Worm (Caenorhabditis elegans) whole organism, young adult: Measurements from ENCODE around the gene ttr-25.
A peak's percentile ranks its signal among the peaks of the same experiment; 100 is the strongest.

Experiments
- B0019.2 ChIP-seq: fragments of 200-800 bp; sonication (Bioruptor generic); conservative IDR thresholded peaks from 2 replicates; pipeline ENCODE4 v1.3.6; 2022; ENCODE audit warnings: missing genetic modification reagents, missing genetic modification characterization, missing compliant biosample characterization
- B0035.1 ChIP-seq: sonication (generic microtip); optimal IDR thresholded peaks from 2 replicates; lab custom pipeline; 2016; ENCODE audit warnings: missing genetic modification characterization, mild to moderate bottlenecking, missing compliant biosample characterization, missing genotype, missing genetic modification reagents
- B0261.1 ChIP-seq: sonication (generic microtip); optimal IDR thresholded peaks from 2 replicates; lab custom pipeline; 2016; ENCODE audit warnings: mild to moderate bottlenecking, missing genetic modification characterization, moderate library complexity, missing compliant biosample characterization
- C06A6.2 ChIP-seq: fragments of 200-800 bp; sonication (Bioruptor generic); conservative IDR thresholded peaks from 2 replicates; pipeline ENCODE4 v1.3.6; 2022; ENCODE audit warnings: missing genetic modification characterization, missing compliant biosample characterization
- F10E7.11 ChIP-seq: sonication (generic microtip); optimal IDR thresholded peaks from 2 replicates; lab custom pipeline; 2017; ENCODE audit warnings: mild to moderate bottlenecking, missing genetic modification characterization, moderate library complexity, missing compliant biosample characterization
- F52B5.7 ChIP-seq: sonication (generic microtip); optimal IDR thresholded peaks from 2 replicates; lab custom pipeline; 2016; ENCODE audit warnings: mild to moderate bottlenecking, missing genetic modification characterization, missing compliant biosample characterization
- F57A8.1 ChIP-seq: fragments of 200-800 bp; sonication (Bioruptor generic); optimal IDR thresholded peaks from 2 replicates; lab custom pipeline; 2018; ENCODE audit warnings: mild to moderate bottlenecking, missing genetic modification characterization, moderate library complexity, missing compliant biosample characterization
- K11D2.4 ChIP-seq: fragments of 200-800 bp; sonication (Bioruptor generic); IDR thresholded peaks from 2 replicates; pipeline ENCODE4 v1.3.6; 2022; ENCODE audit warnings: missing genetic modification reagents, missing genetic modification characterization, missing compliant biosample characterization
- K12H6.12 ChIP-seq: fragments of 200-800 bp; sonication (Bioruptor generic); optimal IDR thresholded peaks from 2 replicates; lab custom pipeline; 2018; ENCODE audit warnings: mild to moderate bottlenecking, missing genetic modification characterization, missing compliant biosample characterization
- T26A5.8 ChIP-seq: sonication (generic microtip); optimal IDR thresholded peaks from 2 replicates; lab custom pipeline; 2016; ENCODE audit warnings: missing genetic modification characterization, missing compliant biosample characterization
- Y95B8A.8 ChIP-seq: fragments of 200-800 bp; sonication (Bioruptor generic); IDR thresholded peaks from 2 replicates; pipeline ENCODE4 v1.3.6; 2022; ENCODE audit warnings: missing genetic modification reagents, missing genetic modification characterization, missing compliant biosample characterization
- ZK185.1 ChIP-seq: sonication (generic microtip); optimal IDR thresholded peaks from 2 replicates; lab custom pipeline; 2016; ENCODE audit warnings: mild to moderate bottlenecking, missing genetic modification characterization, missing compliant biosample characterization; ENCODE audit not compliant: poor library complexity, severe bottlenecking
- ama-1 ChIP-seq, 3 experiments: fragments of 150-350 bp in 1 of 3; sonication (generic microtip) in 2 of 3; optimal IDR thresholded peaks; 2 replicates each; lab custom pipeline; 2014 to 2018; ENCODE audit warnings: missing biosample characterization in 2 of 3, missing genetic modification characterization in 2 of 3, missing genetic modification reagents in 2 of 3
- ceh-58 ChIP-seq: fragments of 200-800 bp; sonication (Bioruptor generic); IDR thresholded peaks from 2 replicates; pipeline ENCODE4 v1.3.6; 2022; ENCODE audit warnings: missing genetic modification characterization, missing compliant biosample characterization
- dpl-1 ChIP-seq: fragments of 150-350 bp; optimal IDR thresholded peaks from 2 replicates; lab custom pipeline; 2014; ENCODE audit warnings: missing biosample characterization, missing genetic modification reagents, missing genetic modification characterization
- egl-18 ChIP-seq: fragments of 200-800 bp; sonication (Bioruptor generic); IDR thresholded peaks from 2 replicates; pipeline ENCODE4 v1.3.6; 2022; ENCODE audit warnings: missing genetic modification reagents, missing genetic modification characterization, missing compliant biosample characterization
- egrh-3 ChIP-seq: fragments of 200-800 bp; sonication (Bioruptor generic); IDR thresholded peaks from 2 replicates; pipeline ENCODE4 v1.3.6; 2022; ENCODE audit warnings: missing genetic modification reagents, missing genetic modification characterization, missing compliant biosample characterization
- ekl-4 ChIP-seq: fragments of 200-800 bp; sonication (Bioruptor generic); IDR thresholded peaks from 2 replicates; pipeline ENCODE4 v1.3.6; 2022; ENCODE audit warnings: missing genetic modification reagents, missing genetic modification characterization, missing compliant biosample characterization
- hmg-20 ChIP-seq: fragments of 200-800 bp; sonication (Bioruptor generic); IDR thresholded peaks from 2 replicates; pipeline ENCODE4 v1.3.6; 2022; ENCODE audit warnings: missing genetic modification reagents, missing genetic modification characterization, missing compliant biosample characterization
- lin-35 ChIP-seq, 3 experiments: fragments of 150-350 bp in 2 of 3; sonication (generic microtip) in 1 of 3; optimal IDR thresholded peaks; 2 replicates each; lab custom pipeline; 2014 to 2018; ENCODE audit warnings: missing biosample characterization in 3 of 3, missing genetic modification characterization in 3 of 3, missing genetic modification reagents in 3 of 3
- madf-3 ChIP-seq: fragments of 200-800 bp; sonication (Bioruptor generic); IDR thresholded peaks from 2 replicates; pipeline ENCODE4 v1.3.6; 2022; ENCODE audit warnings: missing genetic modification reagents, missing genetic modification characterization, missing compliant biosample characterization
- mes-4 ChIP-seq: sonication (generic microtip); optimal IDR thresholded peaks from 2 replicates; lab custom pipeline; 2016; ENCODE audit warnings: missing genotype, missing genetic modification characterization, missing compliant biosample characterization
- mxl-1 ChIP-seq: sonication (generic microtip); optimal IDR thresholded peaks from 2 replicates; lab custom pipeline; 2016; ENCODE audit warnings: missing genetic modification characterization, missing compliant biosample characterization
- nfyb-1 ChIP-seq: fragments of 200-800 bp; sonication (Bioruptor generic); IDR thresholded peaks from 2 replicates; pipeline ENCODE4 v1.3.6; 2022; ENCODE audit warnings: missing genetic modification reagents, missing genetic modification characterization, missing compliant biosample characterization
- nhr-27 ChIP-seq: fragments of 200-800 bp; sonication (Bioruptor generic); optimal IDR thresholded peaks from 2 replicates; lab custom pipeline; 2018; ENCODE audit warnings: mild to moderate bottlenecking, missing genetic modification characterization, moderate library complexity, missing compliant biosample characterization
- nhr-80 ChIP-seq: sonication (generic microtip); optimal IDR thresholded peaks from 2 replicates; lab custom pipeline; 2016; ENCODE audit warnings: missing genetic modification characterization, missing compliant biosample characterization
- rpc-1 ChIP-seq, 2 experiments: fragments of 150-350 bp in 1 of 2; sonication (generic microtip) in 1 of 2; optimal IDR thresholded peaks; 2 replicates each; lab custom pipeline; 2014 to 2018; ENCODE audit warnings: missing biosample characterization in 1 of 2, missing genetic modification characterization in 1 of 2, missing genetic modification reagents in 1 of 2, missing genotype in 1 of 2
- snpc-1.1 ChIP-seq: sonication (generic microtip); optimal IDR thresholded peaks from 2 replicates; lab custom pipeline; 2017; ENCODE audit warnings: missing genetic modification characterization, mild to moderate bottlenecking, missing compliant biosample characterization, antibody characterized with exemption, moderate library complexity, missing genotype, missing genetic modification reagents; ENCODE audit not compliant: insufficient read depth
- snpc-1.3 ChIP-seq: sonication (generic microtip); optimal IDR thresholded peaks from 2 replicates; lab custom pipeline; 2017; ENCODE audit warnings: missing genetic modification characterization, mild to moderate bottlenecking, missing compliant biosample characterization, antibody characterized with exemption, moderate library complexity, missing genotype, missing genetic modification reagents; ENCODE audit not compliant: insufficient read depth
- snpc-3.4 ChIP-seq: sonication (generic microtip); optimal IDR thresholded peaks from 2 replicates; lab custom pipeline; 2017; ENCODE audit warnings: missing genetic modification characterization, mild to moderate bottlenecking, missing compliant biosample characterization, antibody characterized with exemption, moderate library complexity, missing genotype, missing genetic modification reagents
- zfh-2 ChIP-seq: fragments of 200-800 bp; sonication (Bioruptor generic); conservative IDR thresholded peaks from 2 replicates; pipeline ENCODE4 v1.3.6; 2022; ENCODE audit warnings: missing genetic modification reagents, missing genetic modification characterization, missing compliant biosample characterization
- zim-3 ChIP-seq: sonication (generic microtip); optimal IDR thresholded peaks from 2 replicates; lab custom pipeline; 2017; ENCODE audit warnings: mild to moderate bottlenecking, missing genetic modification characterization, moderate library complexity, missing compliant biosample characterization

ttr-25 gene

ce11 chrV:18556488-18556887, at the start of gene ttr-25, which contains the start of gene ttr-24:
TSS of gene ttr-25 (plus strand) at chrV:18556714.
TSS of gene ttr-24 (minus strand) at chrV:18556643.
- TF ChIP-seq K12H6.12 (tag; lab: Kevin White, UChicago) (peak; percentile 8), snpc-1.1 (tag; lab: Kevin White, UChicago) (no peak)

ce11 chrV:18506772-18507171, 49.7 kb upstream of the ttr-25 start:
- TF ChIP-seq mxl-1, result no peak
- TF ChIP-seq zfh-2 (GFP tag; lab: Robert Waterston, UW), result peak; percentile 54
- TF ChIP-seq, all 124 proteins: peak for 1

- TF ChIP-seq snpc-1.3 (tag; lab: Kevin White, UChicago) (no peak), ekl-4 (GFP tag; lab: Robert Waterston, UW) (no peak), B0019.2 (GFP tag; lab: Robert Waterston, UW) (no peak), C06A6.2 (GFP tag; lab: Robert Waterston, UW) (no peak), egl-18 (GFP tag; lab: Robert Waterston, UW) (no peak), T26A5.8 (tag; lab: Kevin White, UChicago) (no peak), mes-4 (tag; lab: Kevin White, UChicago) (no peak), F57A8.1 (no peak), hmg-20 (no peak), egrh-3 (GFP tag; lab: Robert Waterston, UW) (no peak), ZK185.1 (tag; lab: Kevin White, UChicago) (no peak), madf-3 (GFP tag; lab: Robert Waterston, UW) (no peak), dpl-1 (no peak), B0035.1 (tag; lab: Kevin White, UChicago) (no peak), ceh-58 (GFP tag; lab: Robert Waterston, UW) (no peak)
These were observed 48.0 kb upstream of the ttr-25 start, which contains the start of gene Y51A2D.1 for ce11 chrV:18508564-18508963. TSS of gene Y51A2D.1 (plus strand) at chrV:18508864.

- no peak for TF ChIP-seq ama-1 (optimal IDR thresholded peaks at IDR 0.05; lab: Kevin White, UChicago)
- no peak for TF ChIP-seq ama-1 (GFP tag; optimal IDR thresholded peaks at IDR 0.05; lab: Kevin White, UChicago)
- TF ChIP-seq rpc-1 (optimal IDR thresholded peaks at IDR 0.05; lab: Kevin White, UChicago), result no peak
- TF ChIP-seq rpc-1 (tag; optimal IDR thresholded peaks at IDR 0.05; lab: Kevin White, UChicago), result no peak
These were observed 44.7 kb upstream of the ttr-25 start for ce11 chrV:18511847-18512246.

- no peak for TF ChIP-seq ekl-4 (GFP tag; lab: Robert Waterston, UW)
- TF ChIP-seq F52B5.7 (tag; lab: Kevin White, UChicago), result no peak
- peak; percentile 52; the same call in 1 of the 2 replicates for TF ChIP-seq nfyb-1 (GFP tag; lab: Robert Waterston, UW)
- no peak for TF ChIP-seq nhr-27 (tag; lab: Kevin White, UChicago)
- no peak for TF ChIP-seq snpc-3.4 (tag; lab: Kevin White, UChicago)
- TF ChIP-seq lin-35 (GFP tag; optimal IDR thresholded peaks at IDR 0.05; lab: Kevin White, UChicago), result no peak
- TF ChIP-seq nhr-80 (tag; lab: Kevin White, UChicago), result peak; percentile 68
These were observed 40.0 kb upstream of the ttr-25 start, which contains the start of gene hmit-1.1 for ce11 chrV:18516496-18516895. TSS of gene hmit-1.1 (plus strand) at chrV:18516789.

ce11 chrV:18524460-18524859, 32.1 kb upstream of the ttr-25 start, which contains the start of gene hmit-1.2:
TSS of gene hmit-1.2 (plus strand) at chrV:18524760.
- no peak for TF ChIP-seq zim-3 (tag; lab: Kevin White, UChicago)
- no peak for TF ChIP-seq B0261.1
- no peak for TF ChIP-seq F10E7.11
- TF ChIP-seq K11D2.4 (GFP tag; lab: Robert Waterston, UW), result no peak
- no peak for TF ChIP-seq Y95B8A.8
